Worm (Caenorhabditis elegans) whole organism, L1 larva: ENCODE results near the gene rps-3.

Experiments used
- C16A3.4 ChIP-seq: fragments of 150-350 bp; optimal IDR thresholded peaks from 2 replicates; lab custom pipeline; 2014; ENCODE audit warnings: missing biosample characterization, missing genetic modification characterization
- F16B12.6 ChIP-seq: fragments of 150-350 bp; optimal IDR thresholded peaks from 2 replicates; lab custom pipeline; 2014; ENCODE audit warnings: missing biosample characterization, missing genetic modification characterization
- aha-1 ChIP-seq: fragments of 150-350 bp; optimal IDR thresholded peaks from 2 replicates; lab custom pipeline; 2014; ENCODE audit warnings: missing biosample characterization, missing genetic modification characterization
- aly-2 ChIP-seq: fragments of 150-350 bp; optimal IDR thresholded peaks from 2 replicates; lab custom pipeline; 2014; ENCODE audit warnings: missing biosample characterization, missing genetic modification characterization
- ama-1 ChIP-seq: fragments of 150-350 bp; optimal IDR thresholded peaks from 2 replicates; lab custom pipeline; 2014
- blmp-1 ChIP-seq: fragments of 150-350 bp; optimal IDR thresholded peaks from 2 replicates; lab custom pipeline; 2014; ENCODE audit warnings: missing biosample characterization, missing genetic modification characterization
- ceh-82 ChIP-seq, 3 experiments: fragments of 150-350 bp in 1 of 3; sonication (generic microtip) in 2 of 3; optimal IDR thresholded peaks; 2 replicates each; lab custom pipeline; 2014 to 2017; ENCODE audit warnings: missing biosample characterization in 3 of 3, missing genetic modification characterization in 3 of 3
- ceh-88 ChIP-seq: fragments of 200-800 bp; sonication (Bioruptor generic); IDR thresholded peaks from 2 replicates; pipeline ENCODE4 v1.3.6; 2022; ENCODE audit warnings: missing genetic modification characterization, missing compliant biosample characterization
- ceh-90 ChIP-seq: sonication (generic microtip); optimal IDR thresholded peaks from 2 replicates; lab custom pipeline; 2016; ENCODE audit warnings: missing genetic modification characterization, missing compliant biosample characterization
- dpl-1 ChIP-seq, 3 experiments: fragments of 150-350 bp in 2 of 3; sonication (generic microtip) in 1 of 3; optimal IDR thresholded peaks; 2 replicates each; lab custom pipeline; 2014 to 2017; ENCODE audit warnings: missing biosample characterization in 3 of 3, missing genetic modification characterization in 3 of 3, missing genetic modification reagents in 3 of 3
- efl-1 ChIP-seq, 4 experiments: fragments of 150-350 bp; optimal IDR thresholded peaks in 3 of 4; peaks in 1 of 4; 1 replicate in 1 of 4; 2 replicates in 3 of 4; lab custom pipeline; 2014; ENCODE audit warnings: missing biosample characterization in 2 of 4, missing genetic modification characterization in 2 of 4, missing genetic modification reagents in 2 of 4
- egl-13 ChIP-seq: sonication (generic microtip); optimal IDR thresholded peaks from 2 replicates; lab custom pipeline; 2016; ENCODE audit warnings: missing genotype, missing genetic modification reagents, missing genetic modification characterization, missing compliant biosample characterization
- egl-27 ChIP-seq, 2 experiments: fragments of 150-350 bp in 1 of 2; sonication (generic microtip); optimal IDR thresholded peaks; 3 replicates each; lab custom pipeline; 2017 to 2018; ENCODE audit warnings: missing biosample characterization in 2 of 2, missing genetic modification characterization in 2 of 2, missing genetic modification reagents in 2 of 2
- elt-2 ChIP-seq: sonication (generic microtip); optimal IDR thresholded peaks from 2 replicates; lab custom pipeline; 2016; ENCODE audit warnings: missing genetic modification characterization, mild to moderate bottlenecking, inconsistent platforms, missing compliant biosample characterization, missing genetic modification reagents
- hlh-17 ChIP-seq: fragments of 200-800 bp; sonication (Bioruptor generic); optimal IDR thresholded peaks from 2 replicates; lab custom pipeline; 2018; ENCODE audit warnings: missing genetic modification characterization, mild to moderate bottlenecking, missing compliant biosample characterization, moderate library complexity, borderline replicate concordance
- hlh-4 ChIP-seq: sonication (generic microtip); optimal IDR thresholded peaks from 2 replicates; lab custom pipeline; 2016; ENCODE audit warnings: mild to moderate bottlenecking, missing genetic modification characterization, missing compliant biosample characterization
- irx-1 ChIP-seq: sonication (generic microtip); optimal IDR thresholded peaks from 2 replicates; lab custom pipeline; 2016; ENCODE audit warnings: missing genetic modification characterization, missing compliant biosample characterization
- jun-1 ChIP-seq: fragments of 150-350 bp; optimal IDR thresholded peaks from 2 replicates; lab custom pipeline; 2014; ENCODE audit warnings: missing biosample characterization, missing genetic modification reagents, missing genetic modification characterization
- lin-13 ChIP-seq: fragments of 150-350 bp; optimal IDR thresholded peaks from 2 replicates; lab custom pipeline; 2014; ENCODE audit warnings: missing biosample characterization, missing genetic modification reagents, missing genetic modification characterization
- lin-14 ChIP-seq: fragments of 200-800 bp; sonication (Bioruptor generic); optimal IDR thresholded peaks from 2 replicates; lab custom pipeline; 2018; ENCODE audit warnings: mild to moderate bottlenecking, missing genetic modification characterization, moderate library complexity, missing compliant biosample characterization
- lin-39 ChIP-seq: fragments of 150-350 bp; optimal IDR thresholded peaks from 2 replicates; lab custom pipeline; 2014; ENCODE audit warnings: missing biosample characterization, missing genetic modification reagents, missing genetic modification characterization
- lir-3 ChIP-seq: sonication (generic microtip); optimal IDR thresholded peaks from 2 replicates; lab custom pipeline; 2016; ENCODE audit warnings: mild to moderate bottlenecking, missing genetic modification characterization, moderate library complexity, missing compliant biosample characterization; ENCODE audit not compliant: poor library complexity
- mab-9 ChIP-seq: fragments of 200-800 bp; sonication (Bioruptor generic); IDR thresholded peaks from 2 replicates; pipeline ENCODE4 v1.3.6; 2022; ENCODE audit warnings: missing genetic modification reagents, missing genetic modification characterization, missing compliant biosample characterization
- mdl-1 ChIP-seq, 2 experiments: fragments of 150-350 bp; optimal IDR thresholded peaks; 2 replicates each; lab custom pipeline; 2014 to 2017; ENCODE audit warnings: missing biosample characterization in 2 of 2, missing genetic modification characterization in 2 of 2, inconsistent platforms in 1 of 2
- mef-2 ChIP-seq: fragments of 150-350 bp; optimal IDR thresholded peaks from 2 replicates; lab custom pipeline; 2014; ENCODE audit warnings: missing biosample characterization, missing genetic modification characterization
- nhr-20 ChIP-seq: sonication (generic microtip); optimal IDR thresholded peaks from 2 replicates; lab custom pipeline; 2016; ENCODE audit warnings: mild to moderate bottlenecking, missing genetic modification characterization, missing compliant biosample characterization
- nhr-76 ChIP-seq: sonication (generic microtip); optimal IDR thresholded peaks from 2 replicates; lab custom pipeline; 2017; ENCODE audit warnings: missing biosample characterization, missing genetic modification characterization
- nhr-77 ChIP-seq: fragments of 150-350 bp; optimal IDR thresholded peaks from 2 replicates; lab custom pipeline; 2014; ENCODE audit warnings: missing biosample characterization, missing genetic modification characterization
- nhr-90 ChIP-seq: sonication (generic microtip); optimal IDR thresholded peaks from 2 replicates; lab custom pipeline; 2016; ENCODE audit warnings: mild to moderate bottlenecking, missing genetic modification characterization, missing compliant biosample characterization; ENCODE audit not compliant: poor library complexity
- pag-3 ChIP-seq: sonication (generic microtip); optimal IDR thresholded peaks from 2 replicates; lab custom pipeline; 2017; ENCODE audit warnings: missing genetic modification characterization, mild to moderate bottlenecking, missing compliant biosample characterization, antibody characterized with exemption, borderline replicate concordance; ENCODE audit not compliant: insufficient read depth
- pqm-1 ChIP-seq: sonication (generic microtip); optimal IDR thresholded peaks from 3 replicates; lab custom pipeline; 2017; ENCODE audit warnings: missing biosample characterization, missing genetic modification characterization
- sup-37 ChIP-seq: fragments of 200-800 bp; sonication (Bioruptor generic); optimal IDR thresholded peaks from 2 replicates; lab custom pipeline; 2018; ENCODE audit warnings: mild to moderate bottlenecking, missing genetic modification characterization, missing compliant biosample characterization
- swsn-7 ChIP-seq: sonication (generic microtip); optimal IDR thresholded peaks from 2 replicates; lab custom pipeline; 2016; ENCODE audit warnings: missing genetic modification characterization, missing compliant biosample characterization
- unc-130 ChIP-seq: fragments of 150-350 bp; optimal IDR thresholded peaks from 2 replicates; lab custom pipeline; 2017; ENCODE audit warnings: missing biosample characterization, missing genetic modification characterization, inconsistent platforms
- unc-62 ChIP-seq: fragments of 150-350 bp; optimal IDR thresholded peaks from 2 replicates; lab custom pipeline; 2014; ENCODE audit warnings: missing biosample characterization, missing genetic modification reagents, missing genetic modification characterization
- unc-86 ChIP-seq: sonication (generic microtip); optimal IDR thresholded peaks from 2 replicates; lab custom pipeline; 2016; ENCODE audit warnings: missing genetic modification characterization, missing compliant biosample characterization
- zag-1 ChIP-seq: fragments of 150-350 bp; optimal IDR thresholded peaks from 2 replicates; lab custom pipeline; 2014; ENCODE audit warnings: missing biosample characterization, missing genetic modification characterization
- ztf-11 ChIP-seq, 2 experiments: sonication (generic microtip); optimal IDR thresholded peaks; 2 replicates each; lab custom pipeline; 2016 to 2017; ENCODE audit warnings: missing genetic modification characterization in 2 of 2, missing biosample characterization in 1 of 2, missing compliant biosample characterization in 1 of 2

The rps-3 gene

ce11 chrIII:6183118-6183517, 23.5 kb upstream of the rps-3 start, which contains the start of gene nas-28:
nas-28 (minus strand) TSS chrIII:6183218.
- TF ChIP-seq nhr-90 (tag; lab: Kevin White, UChicago) (no peak), aly-2 (tag; lab: Kevin White, UChicago) (no peak), nhr-77 (no peak), lin-39 (no peak), nhr-20 (tag; lab: Kevin White, UChicago) (no peak), hlh-17 (GFP tag; lab: Kevin White, UChicago) (no peak), F16B12.6 (tag; lab: Kevin White, UChicago) (no peak), ama-1 (no peak), ztf-11 (tag; optimal IDR thresholded peaks at IDR 0.05; lab: Kevin White, UChicago) (no peak), sup-37 (GFP tag; lab: Kevin White, UChicago) (no peak), lin-13 (GFP tag; lab: Kevin White, UChicago) (no peak), ceh-90 (no peak), hlh-4 (tag; lab: Kevin White, UChicago) (no peak), jun-1 (tag; lab: Kevin White, UChicago) (no peak), dpl-1 (GFP tag; optimal IDR thresholded peaks at IDR 0.05; lab: Kevin White, UChicago) (no peak), elt-2 (no peak), swsn-7 (tag; lab: Kevin White, UChicago) (no peak), zag-1 (tag; lab: Kevin White, UChicago) (no peak)

- no peak for TF ChIP-seq jun-1 (tag; lab: Kevin White, UChicago)
- no peak for TF ChIP-seq C16A3.4 (tag; lab: Kevin White, UChicago)
- no peak for TF ChIP-seq egl-27 (tag; optimal IDR thresholded peaks at IDR 0.05; lab: Kevin White, UChicago)
- no peak for TF ChIP-seq pqm-1 (tag; lab: Kevin White, UChicago)
- TF ChIP-seq aha-1 (tag; lab: Kevin White, UChicago): no peak
- TF ChIP-seq unc-130: no peak
- TF ChIP-seq unc-86 (tag; lab: Kevin White, UChicago): no peak
These were observed 15.8 kb upstream of the rps-3 start, which contains the start of gene C23G10.5 for ce11 chrIII:6190810-6191209. C23G10.5 (plus strand) TSS chrIII:6191110.

DNA sequence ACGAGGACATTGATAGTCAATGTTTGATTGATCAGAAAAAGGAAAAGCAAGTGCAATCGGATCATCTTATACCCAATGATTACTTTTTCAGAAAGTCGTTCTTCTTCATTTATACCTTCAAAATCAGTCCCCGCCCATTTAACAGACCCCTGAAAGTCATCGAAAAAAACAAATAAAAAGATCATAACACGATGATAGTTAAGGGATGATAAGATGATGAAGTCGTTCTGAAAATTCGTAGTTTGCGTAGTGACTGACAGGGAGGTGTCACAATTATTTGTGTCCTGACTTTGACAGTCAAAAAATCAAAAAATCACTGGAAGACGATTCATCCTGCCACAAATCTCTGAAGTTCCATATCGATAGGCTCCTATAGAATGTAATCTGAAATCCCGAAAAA, 12.1 kb upstream of the rps-3 start, which contains the start of gene ugt-66:
ugt-66 (minus strand) TSS at position 101 of the 400 bp plus-strand sequence.
- TF ChIP-seq elt-2 (no peak), ceh-88 (GFP tag; lab: Robert Waterston, UW) (no peak), nhr-20 (tag; lab: Kevin White, UChicago) (no peak), blmp-1 (tag; lab: Kevin White, UChicago) (no peak), nhr-76 (tag; lab: Kevin White, UChicago) (no peak), egl-13 (tag; lab: Kevin White, UChicago) (no peak), ceh-82 (tag; optimal IDR thresholded peaks at IDR 0.05; lab: Kevin White, UChicago) (no peak), lin-14 (GFP tag; lab: Kevin White, UChicago) (no peak), mdl-1 (tag; optimal IDR thresholded peaks at IDR 0.05; lab: Kevin White, UChicago) (no peak), mab-9 (no peak), lir-3 (tag; lab: Kevin White, UChicago) (no peak), mef-2 (no peak), irx-1 (tag; lab: Kevin White, UChicago) (no peak), egl-27 (tag; optimal IDR thresholded peaks at IDR 0.05; lab: Kevin White, UChicago) (no peak)
- TF ChIP-seq, all 84 proteins: peak for 0

- TF ChIP-seq efl-1 (optimal IDR thresholded peaks at IDR 0.05; lab: Kevin White, UChicago) (no peak), efl-1 (GFP tag; optimal IDR thresholded peaks at IDR 0.05 in 1 of 2; lab: Kevin White, UChicago) (peak in 1 of 2 experiments; percentile 63), pag-3 (no peak), unc-62 (no peak)
These were observed 10.9 kb upstream of the rps-3 start for ce11 chrIII:6195718-6196117.
